Worm (Caenorhabditis elegans): ENCODE measurements around the gene H34I24.1.

DNA sequence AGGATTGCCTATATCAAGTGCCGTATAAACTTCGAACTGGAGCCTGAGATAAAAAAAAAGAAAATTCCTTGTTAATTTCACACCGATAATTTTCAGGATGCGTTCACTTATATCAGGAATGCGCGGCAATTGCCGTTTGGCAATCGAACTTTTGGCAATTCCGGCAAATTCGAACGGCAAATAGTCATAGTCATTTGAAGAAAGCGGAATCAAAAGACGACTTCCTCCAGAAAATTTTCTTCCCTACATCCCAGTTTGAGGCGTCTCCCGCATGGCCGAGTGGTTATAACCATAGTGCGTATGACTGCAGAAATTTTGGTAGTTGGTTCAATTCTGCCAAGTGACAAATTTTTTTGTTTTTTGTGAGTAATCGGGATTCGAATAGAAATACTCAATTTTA lies 9.1 kb downstream of the H34I24.1 start, which contains the start of gene F56F11.4:
- TF ChIP-seq zfp-3 (GFP tag; conservative IDR thresholded peaks at IDR 0.05): no peak
- no peak for TF ChIP-seq ama-1 (optimal IDR thresholded peaks at IDR 0.05)
- TF ChIP-seq unc-130 (GFP tag; optimal IDR thresholded peaks at IDR 0.05): no peak
- TF ChIP-seq zag-1 (tag; optimal IDR thresholded peaks at IDR 0.05): no peak
- no peak for TF ChIP-seq aha-1 (tag)
- no peak for TF ChIP-seq ceh-44 (GFP tag; IDR thresholded peaks at IDR 0.05)
- TF ChIP-seq nhr-25 (tag; optimal IDR thresholded peaks at IDR 0.05; ENCODE audit: borderline replicate concordance, insufficient read depth): no peak
- no peak for TF ChIP-seq unc-62 (GFP tag; optimal IDR thresholded peaks at IDR 0.05 in 1 of 2)
- TF ChIP-seq unc-62 (tag; optimal IDR thresholded peaks at IDR 0.05): no peak
- no peak for TF ChIP-seq skn-1 (tag; optimal IDR thresholded peaks at IDR 0.05)
- no peak for TF ChIP-seq lin-39 (tag; optimal IDR thresholded peaks at IDR 0.05)
- TF ChIP-seq rbr-2 (tag; optimal IDR thresholded peaks at IDR 0.05): no peak
- TF ChIP-seq ztf-11 (tag; optimal IDR thresholded peaks at IDR 0.05): no peak
- no peak for TF ChIP-seq nhr-11 (tag; optimal IDR thresholded peaks at IDR 0.05)
